Worm (Caenorhabditis elegans): ENCODE data around the gene ZK177.2.

- TF ChIP-seq vab-15 (tag; optimal IDR thresholded peaks at IDR 0.05) (peak; percentile 87), unc-62 (GFP tag; optimal IDR thresholded peaks at IDR 0.05) (peak; percentile 46), egl-27 (tag; optimal IDR thresholded peaks at IDR 0.05) (peak; percentile 92 to 93), nhr-28 (tag; optimal IDR thresholded peaks at IDR 0.05) (peak; percentile 69), efl-1 (optimal IDR thresholded peaks at IDR 0.05) (peak; percentile 92 to 93), efl-1 (GFP tag; optimal IDR thresholded peaks at IDR 0.05 in 1 of 2) (peak; percentile 80 to 98), aly-2 (tag; optimal IDR thresholded peaks at IDR 0.05) (peak; percentile 99), dpl-1 (GFP tag; optimal IDR thresholded peaks at IDR 0.05) (peak; percentile 80 to 85 (median 83)), nhr-77 (tag; optimal IDR thresholded peaks at IDR 0.05) (peak; percentile 99), dsc-1 (tag; optimal IDR thresholded peaks at IDR 0.05) (peak; percentile 99), ets-5 (GFP tag; IDR thresholded peaks at IDR 0.05) (0 out of 2 replicates have a peak, but pooled peaks have one; percentile 74), elt-3 (tag; optimal IDR thresholded peaks at IDR 0.05) (peak; percentile 47 to 98 (median 80)), mab-9 (GFP tag; IDR thresholded peaks at IDR 0.05) (peak; percentile 98), isw-1 (GFP tag; IDR thresholded peaks at IDR 0.05) (peak; percentile 98), ztf-11 (tag; optimal IDR thresholded peaks at IDR 0.05) (peak in 1 of 2 experiments; percentile 93)
Observed at ce11 chrII:5543476-5544144, 24.6 kb downstream of the ZK177.2 start.
